Fruit fly (Drosophila melanogaster): ENCODE measurements around the gene CG3982.

The CG3982 gene

DNA sequence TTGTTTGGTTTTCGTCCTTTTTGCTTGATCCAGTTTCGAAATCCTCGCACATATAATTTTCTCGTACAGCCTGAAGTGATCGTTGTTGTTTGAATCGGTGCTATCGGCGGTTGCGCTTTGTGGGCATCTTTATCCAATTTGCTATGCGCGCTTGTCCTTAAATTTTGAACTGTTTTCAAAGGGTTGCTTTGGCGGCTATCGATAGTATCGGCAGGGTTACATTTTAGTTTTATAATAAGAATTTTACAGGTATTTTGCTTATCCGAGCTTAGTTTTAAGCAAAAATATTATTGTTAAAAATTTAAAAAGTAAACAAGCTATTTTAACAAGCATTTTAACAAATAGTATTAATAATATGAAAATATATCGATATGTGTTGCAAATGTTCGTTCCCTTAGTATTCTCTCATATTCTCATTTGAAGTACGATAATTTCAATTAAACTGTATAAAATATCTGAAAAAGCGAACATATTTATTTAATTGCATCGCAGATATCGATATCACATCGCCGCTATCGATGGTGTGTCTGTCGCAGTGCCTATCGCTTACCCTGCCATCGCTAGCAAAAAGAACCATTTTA, 50.2 kb downstream of the CG3982 start, which contains the start of the genes Klp67A and CG4452 (continued):
- peak; percentile 52 for TF ChIP-seq twi (tag; optimal IDR thresholded peaks at IDR 0.05)
- TF ChIP-seq Hey (tag; optimal IDR thresholded peaks at IDR 0.05) = no peak
- TF ChIP-seq kay (GFP tag; optimal IDR thresholded peaks at IDR 0.05) = peak; percentile 39
- TF ChIP-seq HmgZ (tag; optimal IDR thresholded peaks at IDR 0.05) = peak; percentile 20
- TF ChIP-seq sqz (GFP tag; optimal IDR thresholded peaks at IDR 0.05) = no peak
- no peak for TF ChIP-seq CG7987 (GFP tag; optimal IDR thresholded peaks at IDR 0.05)
- TF ChIP-seq CG11723 (GFP tag; optimal IDR thresholded peaks at IDR 0.05) = peak; percentile 16
- TF ChIP-seq pb (GFP tag; optimal IDR thresholded peaks at IDR 0.05) = no peak
- no peak for TF ChIP-seq so (GFP tag; IDR thresholded peaks at IDR 0.05)
- TF ChIP-seq ssp (GFP tag; IDR thresholded peaks at IDR 0.05) = peak; percentile 4; the same call in 1 of the 2 replicates
- TF ChIP-seq cwo (GFP tag; optimal IDR thresholded peaks at IDR 0.05) = no peak
- peak; percentile 5 for TF ChIP-seq Fer3 (tag; optimal IDR thresholded peaks at IDR 0.05)
- peak; percentile 77; the same call in 1 of the 4 replicates for TF ChIP-seq chinmo (GFP tag; IDR thresholded peaks at IDR 0.05; ENCODE audit: partially characterized antibody)
- TF ChIP-seq CG14860 (GFP tag; IDR thresholded peaks at IDR 0.05; ENCODE audit: partially characterized antibody) = peak; percentile 94
- TF ChIP-seq CG10267 (tag; optimal IDR thresholded peaks at IDR 0.05) = peak; percentile 75
- no peak for TF ChIP-seq Tbp (GFP tag; optimal IDR thresholded peaks at IDR 0.05)
- TF ChIP-seq tin (GFP tag; optimal IDR thresholded peaks at IDR 0.05) = peak; percentile 55
- TF ChIP-seq Ssrp (tag; optimal IDR thresholded peaks at IDR 0.05) = peak; percentile 32
- peak; percentile 34 for TF ChIP-seq CG7556 (GFP tag; optimal IDR thresholded peaks at IDR 0.05)

Data from whole organism, embryonic.